Fruit fly (Drosophila melanogaster) whole organism, wandering third instar larva: ENCODE results near the gene CG31419.

Experiments
- Abd-B ChIP-seq: fragments of >200 bp; optimal IDR thresholded peaks from 2 replicates; lab custom pipeline; 2017; ENCODE audit warnings: missing biosample characterization, missing genetic modification characterization
- CG32264 ChIP-seq: fragments of 200-800 bp; sonication (Bioruptor generic); optimal IDR thresholded peaks from 2 replicates; lab custom pipeline; 2016; ENCODE audit warnings: missing biosample characterization, missing genetic modification characterization
- CrebA ChIP-seq: fragments of 200-800 bp; sonication (Bioruptor generic); optimal IDR thresholded peaks from 2 replicates; lab custom pipeline; 2016; ENCODE audit warnings: missing biosample characterization, mild to moderate bottlenecking, missing genetic modification characterization, borderline replicate concordance
- Dfd ChIP-seq: fragments of >200 bp; optimal IDR thresholded peaks from 2 replicates; lab custom pipeline; 2017; ENCODE audit warnings: missing biosample characterization, missing genetic modification characterization
- GATAd ChIP-seq: sonication (Bioruptor generic); optimal IDR thresholded peaks from 2 replicates; lab custom pipeline; 2016; ENCODE audit warnings: missing biosample characterization, missing genetic modification characterization
- HLH106 ChIP-seq: fragments of 200-800 bp; optimal IDR thresholded peaks from 3 replicates; lab custom pipeline; 2019; ENCODE audit warnings: missing biosample characterization, mild to moderate bottlenecking, missing genetic modification characterization, moderate library complexity
- Hnf4 ChIP-seq: fragments of 200-800 bp; sonication (Bioruptor generic); optimal IDR thresholded peaks from 2 replicates; lab custom pipeline; 2016; ENCODE audit warnings: missing biosample characterization, mild to moderate bottlenecking, missing genetic modification characterization
- Hr78 ChIP-seq: fragments of >200 bp; optimal IDR thresholded peaks from 2 replicates; lab custom pipeline; 2017; ENCODE audit warnings: missing biosample characterization, missing genetic modification characterization
- Jra ChIP-seq: sonication (Bioruptor generic); optimal IDR thresholded peaks from 2 replicates; lab custom pipeline; 2016; ENCODE audit warnings: missing biosample characterization, missing genetic modification characterization
- Mio ChIP-seq: sonication (Bioruptor generic); optimal IDR thresholded peaks from 2 replicates; lab custom pipeline; 2016; ENCODE audit warnings: missing biosample characterization, missing genetic modification characterization
- Myc ChIP-seq: fragments of >200 bp; optimal IDR thresholded peaks from 2 replicates; lab custom pipeline; 2017
- OdsH ChIP-seq: fragments of 200-800 bp; sonication (Bioruptor generic); optimal IDR thresholded peaks from 2 replicates; lab custom pipeline; 2016; ENCODE audit warnings: missing biosample characterization, mild to moderate bottlenecking, missing genetic modification characterization
- Sp1 ChIP-seq: fragments of 200-800 bp; sonication (Bioruptor generic); optimal IDR thresholded peaks from 3 replicates; lab custom pipeline; 2019; ENCODE audit warnings: missing biosample characterization, mild to moderate bottlenecking, missing genetic modification characterization, moderate library complexity
- Vsx2 ChIP-seq: fragments of 200-300, 225-300 bp; sonication (Bioruptor generic); optimal IDR thresholded peaks from 2 replicates; lab custom pipeline; 2018; ENCODE audit warnings: missing biosample characterization, missing genetic modification characterization; ENCODE audit not compliant: partially characterized antibody
- br ChIP-seq: fragments of 200-800 bp; sonication (Bioruptor generic); optimal IDR thresholded peaks from 2 replicates; lab custom pipeline; 2016; ENCODE audit warnings: missing biosample characterization, missing genetic modification characterization
- brk ChIP-seq: fragments of 200-800 bp; sonication (Bioruptor generic); optimal IDR thresholded peaks from 2 replicates; lab custom pipeline; 2016; ENCODE audit warnings: missing biosample characterization, mild to moderate bottlenecking, missing genetic modification characterization
- dl ChIP-seq, 2 experiments: fragments of 175-275, 200-275 bp in 1 of 2; fragments of 200-275 bp in 1 of 2; sonication (Bioruptor generic); optimal IDR thresholded peaks; lab custom pipeline; 2018; ENCODE audit warnings: mild to moderate bottlenecking in 2 of 2, missing biosample characterization in 2 of 2, missing genetic modification characterization in 2 of 2, moderate library complexity in 2 of 2; ENCODE audit not compliant: partially characterized antibody in 2 of 2, insufficient read depth in 1 of 2
- dmrt93B ChIP-seq: fragments of 200-800 bp; sonication (Bioruptor generic); optimal IDR thresholded peaks from 2 replicates; lab custom pipeline; 2018; ENCODE audit warnings: missing biosample characterization, mild to moderate bottlenecking, missing genetic modification characterization
- dsf ChIP-seq: sonication (Bioruptor generic); optimal IDR thresholded peaks from 2 replicates; lab custom pipeline; 2016; ENCODE audit warnings: missing biosample characterization, missing genetic modification characterization, borderline replicate concordance
- ey ChIP-seq: fragments of 200-800 bp; sonication (Bioruptor generic); optimal IDR thresholded peaks from 2 replicates; lab custom pipeline; 2016; ENCODE audit warnings: missing biosample characterization, missing genetic modification characterization
- foxo ChIP-seq, 2 experiments: fragments of 200-800 bp; sonication (Bioruptor generic); optimal IDR thresholded peaks; 2 replicates in 1 of 2; 3 replicates in 1 of 2; lab custom pipeline; 2016 to 2017; ENCODE audit warnings: missing biosample characterization in 2 of 2, missing genetic modification characterization in 2 of 2
- fru ChIP-seq: fragments of 200-800 bp; sonication (Bioruptor generic); optimal IDR thresholded peaks from 3 replicates; lab custom pipeline; 2016; ENCODE audit warnings: missing biosample characterization, mild to moderate bottlenecking, missing genetic modification characterization
- jim ChIP-seq: fragments of 175-275, 200-325 bp; sonication (Bioruptor generic); optimal IDR thresholded peaks from 2 replicates; lab custom pipeline; 2016; ENCODE audit warnings: missing biosample characterization, mild to moderate bottlenecking, missing genetic modification characterization
- lola ChIP-seq: fragments of >200 bp; optimal IDR thresholded peaks from 2 replicates; lab custom pipeline; 2017; ENCODE audit warnings: missing biosample characterization, missing genetic modification characterization
- pan ChIP-seq: fragments of >200 bp; optimal IDR thresholded peaks from 2 replicates; lab custom pipeline; 2017
- psq ChIP-seq: fragments of 200-800 bp; sonication (Bioruptor generic); optimal IDR thresholded peaks from 3 replicates; lab custom pipeline; 2017; ENCODE audit warnings: missing biosample characterization, mild to moderate bottlenecking, missing genetic modification characterization, moderate library complexity
- sage ChIP-seq: fragments of 200-800 bp; sonication (Bioruptor generic); optimal IDR thresholded peaks from 2 replicates; lab custom pipeline; 2016; ENCODE audit warnings: missing biosample characterization, mild to moderate bottlenecking, missing genetic modification characterization
- sv ChIP-seq: fragments of 200-800 bp; sonication (Bioruptor generic); optimal IDR thresholded peaks from 3 replicates; lab custom pipeline; 2016; ENCODE audit warnings: missing biosample characterization, missing genetic modification characterization
- tai ChIP-seq: sonication (Bioruptor generic); optimal IDR thresholded peaks from 2 replicates; lab custom pipeline; 2016; ENCODE audit warnings: missing biosample characterization, missing genetic modification characterization
- usp ChIP-seq: fragments of >200 bp; optimal IDR thresholded peaks from 2 replicates; lab custom pipeline; 2017; ENCODE audit warnings: missing biosample characterization, missing genetic modification characterization
- woc ChIP-seq: sonication (Bioruptor generic); optimal IDR thresholded peaks from 2 replicates; lab custom pipeline; 2016; ENCODE audit warnings: missing biosample characterization, mild to moderate bottlenecking, missing genetic modification characterization

The CG31419 gene

dm6 chr3R:17284348-17284747, at the start of gene CG31419:
Gene CG31419, plus strand, starts transcription at chr3R:17284648.
- TF ChIP-seq woc (no peak), brk (GFP tag; lab: Kevin White, UChicago) (no peak), jim (GFP tag; lab: Kevin White, UChicago) (no peak), tai (no peak), foxo (GFP tag; optimal IDR thresholded peaks at IDR 0.05; lab: Kevin White, UChicago) (no peak), Mio (GFP tag; lab: Kevin White, UChicago) (no peak), HLH106 (tag; lab: Kevin White, UChicago) (no peak), Dfd (no peak), Myc (lab: Kevin White, UChicago) (no peak)

DNA sequence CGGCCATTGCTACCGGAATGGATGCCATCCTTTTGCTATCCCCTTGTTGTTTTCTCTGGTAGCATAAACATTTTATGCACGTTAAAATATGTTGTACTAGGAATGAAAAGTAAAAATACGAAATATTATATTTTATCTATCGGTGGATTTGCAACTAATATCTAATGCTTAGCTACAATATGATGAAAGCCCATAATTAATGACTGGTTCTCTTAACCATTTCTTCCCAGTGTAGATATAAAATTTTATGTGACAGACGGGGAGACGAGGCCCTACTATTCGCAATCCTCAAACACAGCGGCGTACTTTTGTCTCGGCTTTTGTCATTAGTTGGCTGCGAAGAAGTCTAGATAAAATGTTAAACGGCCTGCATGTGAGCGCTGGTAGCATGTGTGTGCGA, 47.5 kb upstream of the CG31419 start:
- no peak for TF ChIP-seq usp (GFP tag; lab: Kevin White, UChicago)
- no peak for TF ChIP-seq Vsx2 (GFP tag; lab: Kevin White, UChicago)
- no peak for TF ChIP-seq Hr78 (GFP tag; lab: Kevin White, UChicago)
- no peak for TF ChIP-seq CrebA (GFP tag; lab: Kevin White, UChicago)
- no peak for TF ChIP-seq Mio (GFP tag; lab: Kevin White, UChicago)
- no peak for TF ChIP-seq Abd-B
- no peak for TF ChIP-seq woc
- no peak for TF ChIP-seq Myc (lab: Kevin White, UChicago)
- no peak for TF ChIP-seq dl (GFP tag; optimal IDR thresholded peaks at IDR 0.05; lab: Kevin White, UChicago; ENCODE audit: insufficient read depth in 1 of 2, partially characterized antibody in 2 of 2)
- TF ChIP-seq tai: no peak
- TF ChIP-seq dsf: no peak
- TF ChIP-seq psq (GFP tag; lab: Kevin White, UChicago): no peak
- TF ChIP-seq HLH106 (tag; lab: Kevin White, UChicago): no peak
- TF ChIP-seq ey (GFP tag; lab: Kevin White, UChicago): no peak
- no peak for TF ChIP-seq GATAd (GFP tag; lab: Kevin White, UChicago)
- TF ChIP-seq Jra: no peak
- TF ChIP-seq sv (GFP tag; lab: Kevin White, UChicago): no peak
- TF ChIP-seq OdsH (GFP tag; lab: Kevin White, UChicago): no peak

- TF ChIP-seq dmrt93B: no peak
- no peak for TF ChIP-seq jim (GFP tag; lab: Kevin White, UChicago)
- TF ChIP-seq Hnf4: no peak
- no peak for TF ChIP-seq Vsx2 (GFP tag; lab: Kevin White, UChicago)
- no peak for TF ChIP-seq br (GFP tag; lab: Kevin White, UChicago)
- TF ChIP-seq Jra: no peak
- no peak for TF ChIP-seq brk (GFP tag; lab: Kevin White, UChicago)
- no peak for TF ChIP-seq Hr78 (GFP tag; lab: Kevin White, UChicago)
- no peak for TF ChIP-seq sage
- TF ChIP-seq foxo (GFP tag; optimal IDR thresholded peaks at IDR 0.05; lab: Kevin White, UChicago): no peak
- TF ChIP-seq OdsH (GFP tag; lab: Kevin White, UChicago): no peak
- TF ChIP-seq pan (lab: Kevin White, UChicago): no peak
- no peak for TF ChIP-seq woc
- TF ChIP-seq psq (GFP tag; lab: Kevin White, UChicago): no peak
- no peak for TF ChIP-seq CG32264 (GFP tag; lab: Kevin White, UChicago)
- TF ChIP-seq fru (GFP tag; lab: Kevin White, UChicago): no peak
- TF ChIP-seq HLH106 (tag; lab: Kevin White, UChicago): no peak
- no peak for TF ChIP-seq Mio (GFP tag; lab: Kevin White, UChicago)
These were observed 36.7 kb upstream of the CG31419 start for dm6 chr3R:17247699-17248098.

dm6 chr3R:17249233-17249632, 35.2 kb upstream of the CG31419 start:
- TF ChIP-seq tai: no peak
- TF ChIP-seq Abd-B: no peak
- no peak for TF ChIP-seq Hr78 (GFP tag; lab: Kevin White, UChicago)

dm6 chr3R:17251271-17251670, 33.2 kb upstream of the CG31419 start:
- TF ChIP-seq OdsH (GFP tag; lab: Kevin White, UChicago) (no peak), sage (no peak), usp (GFP tag; lab: Kevin White, UChicago) (no peak), foxo (GFP tag; optimal IDR thresholded peaks at IDR 0.05; lab: Kevin White, UChicago) (no peak), dmrt93B (no peak), Hr78 (GFP tag; lab: Kevin White, UChicago) (no peak), lola (GFP tag; lab: Kevin White, UChicago) (no peak), br (GFP tag; lab: Kevin White, UChicago) (no peak), brk (GFP tag; lab: Kevin White, UChicago) (no peak), Hnf4 (no peak), tai (no peak), sv (GFP tag; lab: Kevin White, UChicago) (no peak), HLH106 (tag; lab: Kevin White, UChicago) (no peak), pan (lab: Kevin White, UChicago) (no peak), Sp1 (no peak), jim (GFP tag; lab: Kevin White, UChicago) (no peak)
